Worm (Caenorhabditis elegans) whole organism, L4 larva: ENCODE measurements around the gene F09B12.3.

Source experiments
- Y5F2A.4 ChIP-seq: fragments of 200-800 bp; sonication (Bioruptor generic); optimal IDR thresholded peaks from 2 replicates; lab custom pipeline; 2018; ENCODE audit warnings: mild to moderate bottlenecking, missing genetic modification characterization, missing compliant biosample characterization
- ama-1 ChIP-seq: fragments of 150-350 bp; optimal IDR thresholded peaks from 2 replicates; lab custom pipeline; 2014; ENCODE audit warnings: inconsistent platforms, mixed read lengths
- ceh-82 ChIP-seq: sonication (generic microtip); optimal IDR thresholded peaks from 2 replicates; lab custom pipeline; 2017; ENCODE audit warnings: missing biosample characterization, missing genetic modification characterization
- daf-12 ChIP-seq: fragments of 150-350 bp; optimal IDR thresholded peaks from 2 replicates; lab custom pipeline; 2014; ENCODE audit warnings: missing biosample characterization, missing genetic modification reagents, missing genetic modification characterization
- lin-39 ChIP-seq: fragments of 150-350 bp; optimal IDR thresholded peaks from 2 replicates; lab custom pipeline; 2014; ENCODE audit warnings: missing biosample characterization, missing genetic modification reagents, missing genetic modification characterization
- mdl-1 ChIP-seq, 2 experiments: fragments of 150-350 bp in 1 of 2; sonication (generic microtip) in 1 of 2; optimal IDR thresholded peaks; 2 replicates each; lab custom pipeline; 2014 to 2017; ENCODE audit warnings: missing biosample characterization in 2 of 2, missing genetic modification characterization in 2 of 2
- nhr-42 ChIP-seq: fragments of 200-800 bp; sonication (Bioruptor generic); IDR thresholded peaks from 2 replicates; pipeline ENCODE4 v1.3.6; 2022; ENCODE audit warnings: missing genetic modification characterization, missing compliant biosample characterization
- nhr-77 ChIP-seq: fragments of 150-350 bp; optimal IDR thresholded peaks from 2 replicates; lab custom pipeline; 2014; ENCODE audit warnings: missing biosample characterization, missing genetic modification characterization
- rbr-2 ChIP-seq: sonication (generic microtip); optimal IDR thresholded peaks from 2 replicates; lab custom pipeline; 2016; ENCODE audit warnings: missing genotype, missing genetic modification characterization, missing compliant biosample characterization
- sdz-12 ChIP-seq: fragments of 200-800 bp; sonication (Bioruptor generic); optimal IDR thresholded peaks from 2 replicates; lab custom pipeline; 2018; ENCODE audit warnings: mild to moderate bottlenecking, missing genetic modification characterization, missing compliant biosample characterization

DNA sequence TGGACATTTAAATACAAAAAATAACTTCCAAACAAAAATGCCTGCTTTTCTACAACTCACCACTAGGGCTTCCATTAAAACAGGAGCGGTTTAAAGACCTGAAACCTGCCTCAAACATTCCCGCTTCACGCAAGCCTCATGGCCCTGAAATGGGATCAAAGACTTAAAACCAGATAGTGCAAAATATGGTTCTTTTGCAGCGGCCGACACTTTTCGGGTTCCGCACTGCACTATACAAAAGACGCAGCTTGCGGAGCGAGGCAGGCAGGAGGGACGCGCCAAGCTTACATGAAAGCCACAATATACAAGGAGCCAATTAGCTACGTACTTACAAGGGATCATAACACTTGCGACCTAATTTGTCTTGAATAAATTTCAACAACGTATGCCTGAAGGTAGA lies 24.3 kb downstream of the F09B12.3 start:
- TF ChIP-seq ceh-82 (tag; lab: Kevin White, UChicago) (no peak), daf-12 (no peak), sdz-12 (GFP tag; lab: Kevin White, UChicago) (no peak), ama-1 (no peak), rbr-2 (no peak), nhr-42 (GFP tag; lab: Robert Waterston, UW) (no peak), mdl-1 (tag; optimal IDR thresholded peaks at IDR 0.05; lab: Kevin White, UChicago) (no peak), Y5F2A.4 (GFP tag; lab: Kevin White, UChicago) (no peak), lin-39 (no peak), nhr-77 (no peak)
